Worm (Caenorhabditis elegans) whole organism, L3 larva: ENCODE results near the gene rpl-5.

Experiments used
- ceh-16 ChIP-seq: sonication (generic microtip); optimal IDR thresholded peaks from 2 replicates; lab custom pipeline; 2017; ENCODE audit warnings: missing biosample characterization, missing genetic modification characterization
- unc-62 ChIP-seq: fragments of 150-350 bp; sonication (generic microtip); optimal IDR thresholded peaks from 4 replicates; lab custom pipeline; 2014; ENCODE audit warnings: missing biosample characterization, missing genetic modification reagents, missing genetic modification characterization

ce11 chrII:8525133-8525736 is 44.5 kb upstream of the rpl-5 start, which contains the start of the genes prp-9 and mrps-18B:
- no peak for TF ChIP-seq unc-62 (GFP tag; lab: Kevin White, UChicago)
- no peak for TF ChIP-seq ceh-16
